Worm (Caenorhabditis elegans) whole organism, late embryonic: ENCODE results near the gene mrp-4.

Source experiments
- C08G9.2 ChIP-seq: sonication (generic microtip); optimal IDR thresholded peaks from 2 replicates; lab custom pipeline; 2016; ENCODE audit warnings: mild to moderate bottlenecking, missing genetic modification characterization, moderate library complexity, missing compliant biosample characterization
- C38D4.7 ChIP-seq: fragments of 200-800 bp; sonication (Bioruptor generic); optimal IDR thresholded peaks from 2 replicates; lab custom pipeline; 2018; ENCODE audit warnings: mild to moderate bottlenecking, missing genetic modification characterization, moderate library complexity, missing compliant biosample characterization
- K09A11.1 ChIP-seq: sonication (generic microtip); optimal IDR thresholded peaks from 2 replicates; lab custom pipeline; 2017; ENCODE audit warnings: antibody characterized with exemption, mild to moderate bottlenecking, missing genetic modification characterization, missing compliant biosample characterization; ENCODE audit not compliant: insufficient read depth
- T23F11.4 ChIP-seq: fragments of 200-800 bp; sonication (Bioruptor generic); optimal IDR thresholded peaks from 2 replicates; lab custom pipeline; 2018; ENCODE audit warnings: mild to moderate bottlenecking, missing genetic modification characterization, missing compliant biosample characterization
- Y22D7AL.16 ChIP-seq: sonication (generic microtip); optimal IDR thresholded peaks from 2 replicates; lab custom pipeline; 2016; ENCODE audit warnings: missing genetic modification characterization, missing compliant biosample characterization
- ahr-1 ChIP-seq: sonication (generic microtip); optimal IDR thresholded peaks from 2 replicates; lab custom pipeline; 2016; ENCODE audit warnings: missing genetic modification characterization, missing compliant biosample characterization
- ama-1 ChIP-seq: fragments of 150-350 bp; optimal IDR thresholded peaks from 2 replicates; lab custom pipeline; 2014
- ceh-14 ChIP-seq: sonication (generic microtip); optimal IDR thresholded peaks from 2 replicates; lab custom pipeline; 2016; ENCODE audit warnings: missing genotype, missing genetic modification characterization, missing compliant biosample characterization
- ceh-18 ChIP-seq: sonication (generic microtip); optimal IDR thresholded peaks from 2 replicates; lab custom pipeline; 2016; ENCODE audit warnings: missing genetic modification characterization, missing compliant biosample characterization
- ceh-2 ChIP-seq: sonication (generic microtip); optimal IDR thresholded peaks from 2 replicates; lab custom pipeline; 2016; ENCODE audit warnings: missing genotype, missing genetic modification characterization, missing compliant biosample characterization
- ceh-22 ChIP-seq: sonication (generic microtip); optimal IDR thresholded peaks from 2 replicates; lab custom pipeline; 2017; ENCODE audit warnings: missing biosample characterization, missing genetic modification characterization
- ceh-24 ChIP-seq: sonication (generic microtip); optimal IDR thresholded peaks from 2 replicates; lab custom pipeline; 2016; ENCODE audit warnings: mild to moderate bottlenecking, missing genetic modification characterization, missing compliant biosample characterization
- ceh-45 ChIP-seq: fragments of 200-800 bp; sonication (Bioruptor generic); IDR thresholded peaks from 2 replicates; pipeline ENCODE4 v1.3.6; 2022; ENCODE audit warnings: missing genetic modification reagents, missing genetic modification characterization, missing compliant biosample characterization
- ceh-6 ChIP-seq: fragments of 200-800 bp; sonication (Bioruptor generic); optimal IDR thresholded peaks from 2 replicates; lab custom pipeline; 2018; ENCODE audit warnings: mild to moderate bottlenecking, missing genetic modification characterization, missing compliant biosample characterization
- dve-1 ChIP-seq: sonication (generic microtip); optimal IDR thresholded peaks from 2 replicates; lab custom pipeline; 2017; ENCODE audit warnings: antibody characterized with exemption, mild to moderate bottlenecking, missing genetic modification characterization, missing compliant biosample characterization
- elt-2 ChIP-seq: sonication (generic microtip); optimal IDR thresholded peaks from 2 replicates; lab custom pipeline; 2016; ENCODE audit warnings: missing genetic modification reagents, missing genetic modification characterization, missing compliant biosample characterization
- elt-4 ChIP-seq: sonication (generic microtip); optimal IDR thresholded peaks from 2 replicates; lab custom pipeline; 2016; ENCODE audit warnings: missing genetic modification characterization, missing compliant biosample characterization
- ets-4 ChIP-seq: sonication (generic microtip); optimal IDR thresholded peaks from 2 replicates; lab custom pipeline; 2016; ENCODE audit warnings: missing genetic modification characterization, missing compliant biosample characterization
- eyg-1 ChIP-seq: sonication (generic microtip); optimal IDR thresholded peaks from 2 replicates; lab custom pipeline; 2016; ENCODE audit warnings: missing genotype, missing genetic modification characterization, missing compliant biosample characterization
- fkh-6 ChIP-seq: sonication (generic microtip); optimal IDR thresholded peaks from 2 replicates; lab custom pipeline; 2016; ENCODE audit warnings: missing genetic modification characterization, missing compliant biosample characterization
- gmeb-2 ChIP-seq: sonication (generic microtip); optimal IDR thresholded peaks from 2 replicates; lab custom pipeline; 2016; ENCODE audit warnings: missing genetic modification characterization, inconsistent platforms, missing compliant biosample characterization
- hlh-13 ChIP-seq: fragments of 200-800 bp; sonication (Bioruptor generic); optimal IDR thresholded peaks from 2 replicates; lab custom pipeline; 2018; ENCODE audit warnings: mild to moderate bottlenecking, missing genetic modification characterization, missing compliant biosample characterization
- hlh-15 ChIP-seq: sonication (generic microtip); optimal IDR thresholded peaks from 2 replicates; lab custom pipeline; 2016; ENCODE audit warnings: missing genetic modification characterization, missing compliant biosample characterization
- hlh-30 ChIP-seq: sonication (generic microtip); optimal IDR thresholded peaks from 2 replicates; lab custom pipeline; 2017; ENCODE audit warnings: antibody characterized with exemption, missing genetic modification characterization, missing compliant biosample characterization; ENCODE audit not compliant: insufficient read depth
- madf-2 ChIP-seq: sonication (generic microtip); optimal IDR thresholded peaks from 2 replicates; lab custom pipeline; 2017; ENCODE audit warnings: missing genetic modification characterization, missing compliant biosample characterization
- mec-3 ChIP-seq: sonication (generic microtip); optimal IDR thresholded peaks from 2 replicates; lab custom pipeline; 2016; ENCODE audit warnings: borderline replicate concordance, missing genetic modification characterization, missing compliant biosample characterization
- nhr-11 ChIP-seq: fragments of 150-350 bp; optimal IDR thresholded peaks from 2 replicates; lab custom pipeline; 2014; ENCODE audit warnings: missing biosample characterization, missing genetic modification characterization
- pat-9 ChIP-seq: fragments of 200-800 bp; sonication (Bioruptor generic); optimal IDR thresholded peaks from 2 replicates; lab custom pipeline; 2018; ENCODE audit warnings: mild to moderate bottlenecking, missing genetic modification characterization, moderate library complexity, missing compliant biosample characterization
- pax-1 ChIP-seq: fragments of 150-350 bp; optimal IDR thresholded peaks from 2 replicates; lab custom pipeline; 2014; ENCODE audit warnings: missing biosample characterization, missing genetic modification characterization
- pha-4 ChIP-seq: fragments of 150-350 bp; optimal IDR thresholded peaks from 2 replicates; lab custom pipeline; 2018; ENCODE audit warnings: missing biosample characterization, missing genetic modification reagents, missing genetic modification characterization
- pqm-1 ChIP-seq: sonication (generic microtip); optimal IDR thresholded peaks from 2 replicates; lab custom pipeline; 2016; ENCODE audit warnings: missing genetic modification characterization, missing compliant biosample characterization
- sdc-2 ChIP-seq: sonication (generic microtip); optimal IDR thresholded peaks from 2 replicates; lab custom pipeline; 2016; ENCODE audit warnings: missing genotype, missing genetic modification characterization, missing compliant biosample characterization
- sox-4 ChIP-seq: sonication (generic microtip); optimal IDR thresholded peaks from 2 replicates; lab custom pipeline; 2017; ENCODE audit warnings: mild to moderate bottlenecking, missing genetic modification characterization, inconsistent platforms, missing compliant biosample characterization
- syd-9 ChIP-seq: sonication (generic microtip); optimal IDR thresholded peaks from 2 replicates; lab custom pipeline; 2016; ENCODE audit warnings: mild to moderate bottlenecking, missing genetic modification characterization, moderate library complexity, missing compliant biosample characterization
- tbx-2 ChIP-seq: sonication (generic microtip); optimal IDR thresholded peaks from 2 replicates; lab custom pipeline; 2016; ENCODE audit warnings: missing genetic modification characterization, missing compliant biosample characterization
- tbx-7 ChIP-seq: sonication (generic microtip); optimal IDR thresholded peaks from 2 replicates; lab custom pipeline; 2016; ENCODE audit warnings: missing genotype, missing genetic modification characterization, missing compliant biosample characterization
- ttx-3 ChIP-seq: sonication (generic microtip); optimal IDR thresholded peaks from 2 replicates; lab custom pipeline; 2016; ENCODE audit warnings: missing genetic modification reagents, missing genetic modification characterization, missing compliant biosample characterization
- unc-3 ChIP-seq, 2 experiments: fragments of 200-800 bp in 1 of 2; sonication (Bioruptor generic) in 1 of 2; sonication (generic microtip) in 1 of 2; conservative IDR thresholded peaks in 1 of 2; optimal IDR thresholded peaks in 1 of 2; 2 replicates each; pipeline versions ENCODE4 v1.3.6 to Lab custom; 2016 to 2022; ENCODE audit warnings: missing compliant biosample characterization in 2 of 2, missing genetic modification characterization in 2 of 2, missing genetic modification reagents in 1 of 2

The mrp-4 gene

DNA sequence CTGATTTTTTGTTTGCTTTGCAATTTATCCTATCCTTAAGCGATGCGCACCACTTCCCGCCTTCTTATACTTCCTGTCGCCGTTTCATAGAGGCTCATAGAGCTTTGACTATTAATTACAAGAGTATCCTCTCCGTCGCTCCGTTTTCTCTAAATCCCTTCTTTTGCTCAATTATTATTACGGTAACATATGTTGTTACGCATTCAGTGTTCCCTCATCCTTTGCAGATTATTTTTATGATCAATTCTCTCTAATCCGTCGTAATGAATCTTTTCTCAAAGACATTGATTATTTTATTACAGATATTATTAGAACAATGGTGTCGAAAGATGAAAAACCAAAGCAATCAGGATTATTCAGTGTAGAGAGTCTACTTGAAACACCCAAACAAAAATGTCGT, 37.1 kb upstream of the mrp-4 start, which contains the start of gene vab-15:
vab-15 (plus strand) TSS at position 301 of the 400 bp plus-strand sequence.
- TF ChIP-seq pqm-1 (tag; lab: Kevin White, UChicago) = no peak
- TF ChIP-seq ahr-1 (tag; lab: Kevin White, UChicago) = no peak
- TF ChIP-seq ceh-22 (tag; lab: Kevin White, UChicago) = no peak
- no peak for TF ChIP-seq eyg-1 (tag; lab: Kevin White, UChicago)
- no peak for TF ChIP-seq ceh-24 (tag; lab: Kevin White, UChicago)
- no peak for TF ChIP-seq C08G9.2
- no peak for TF ChIP-seq nhr-11 (tag; lab: Kevin White, UChicago)
- TF ChIP-seq fkh-6 = no peak
- no peak for TF ChIP-seq sox-4 (tag; lab: Kevin White, UChicago)
- no peak for TF ChIP-seq C38D4.7 (GFP tag; lab: Kevin White, UChicago)
- no peak for TF ChIP-seq hlh-30 (tag; lab: Kevin White, UChicago)
- TF ChIP-seq mec-3 (tag; lab: Kevin White, UChicago) = no peak
- no peak for TF ChIP-seq sdc-2 (tag; lab: Kevin White, UChicago)
- TF ChIP-seq ceh-45 = no peak
- TF ChIP-seq pha-4 (tag; lab: Kevin White, UChicago) = no peak
- TF ChIP-seq pat-9 (tag; lab: Kevin White, UChicago) = no peak
- no peak for TF ChIP-seq dve-1 (tag; lab: Kevin White, UChicago)
- TF ChIP-seq tbx-7 (tag; lab: Kevin White, UChicago) = no peak
- no peak for TF ChIP-seq ets-4 (tag; lab: Kevin White, UChicago)
- no peak for TF ChIP-seq syd-9

DNA sequence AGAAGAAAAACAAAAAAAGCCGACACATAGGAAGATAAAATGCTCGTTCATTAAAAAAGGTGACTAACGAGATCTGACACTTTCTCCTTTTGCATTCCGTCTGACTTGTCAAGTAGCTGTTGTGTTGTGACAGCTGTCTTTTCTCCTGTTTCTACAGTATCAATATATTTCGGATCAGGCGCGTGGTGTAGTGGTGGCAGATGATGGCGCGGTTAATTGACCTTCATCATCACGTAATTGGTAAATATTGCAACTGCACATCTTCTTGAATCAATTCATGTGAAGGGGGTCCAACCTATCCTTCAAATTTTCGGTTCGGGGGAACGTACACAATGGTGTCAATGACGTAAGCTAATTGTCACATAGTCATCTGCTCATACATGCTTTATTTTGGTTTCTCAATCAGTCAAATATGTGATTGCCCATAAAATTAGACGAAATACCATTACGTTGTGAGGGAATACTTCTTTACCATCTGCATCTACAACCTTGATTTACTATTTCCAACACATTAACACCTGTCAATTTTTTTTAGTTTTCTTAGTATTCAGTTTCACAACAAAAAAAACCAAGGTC, 35.8 kb upstream of the mrp-4 start:
- TF ChIP-seq hlh-15 = no peak
- TF ChIP-seq ceh-14 (tag; lab: Kevin White, UChicago) = no peak
- TF ChIP-seq ceh-18 = no peak
- no peak for TF ChIP-seq pqm-1 (tag; lab: Kevin White, UChicago)
- TF ChIP-seq gmeb-2 (tag; lab: Kevin White, UChicago) = no peak
- no peak for TF ChIP-seq Y22D7AL.16
- TF ChIP-seq madf-2 (tag; lab: Kevin White, UChicago) = no peak
- TF ChIP-seq unc-3 (GFP tag; conservative IDR thresholded peaks at IDR 0.05; lab: Robert Waterston, UW) = no peak
- TF ChIP-seq unc-3 (tag; optimal IDR thresholded peaks at IDR 0.05; lab: Kevin White, UChicago) = no peak
- TF ChIP-seq ahr-1 (tag; lab: Kevin White, UChicago) = no peak
- TF ChIP-seq pax-1 (tag; lab: Kevin White, UChicago) = no peak
- TF ChIP-seq ceh-6 (GFP tag; lab: Kevin White, UChicago) = no peak
- no peak for TF ChIP-seq syd-9
- TF ChIP-seq elt-4 (tag; lab: Kevin White, UChicago) = no peak
- TF ChIP-seq K09A11.1 (tag; lab: Kevin White, UChicago) = no peak
- TF ChIP-seq T23F11.4 (GFP tag; lab: Kevin White, UChicago) = no peak

DNA sequence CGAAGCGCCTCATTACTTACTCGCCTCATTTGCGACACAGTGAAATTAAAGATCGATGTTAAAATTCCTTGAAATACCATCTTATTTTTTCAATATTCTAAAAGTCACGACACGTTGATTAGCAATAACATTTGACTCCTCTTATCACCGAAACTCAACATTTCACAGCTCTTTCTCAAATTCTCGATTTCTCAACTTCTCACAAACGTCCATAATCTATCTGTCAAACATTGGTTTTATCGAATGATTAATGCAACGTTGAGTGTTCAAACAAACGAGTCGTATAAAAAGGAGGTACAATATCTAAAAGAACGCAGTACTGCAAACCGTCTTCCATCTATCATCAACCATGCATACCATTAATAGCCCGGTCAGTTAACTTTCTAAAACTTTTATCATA, 33.8 kb upstream of the mrp-4 start, which contains the start of gene lec-8:
lec-8 (plus strand) TSS at position 314 of the 400 bp plus-strand sequence.
- TF ChIP-seq ttx-3 (tag; lab: Kevin White, UChicago) = no peak
- no peak for TF ChIP-seq dve-1 (tag; lab: Kevin White, UChicago)
- TF ChIP-seq ama-1 (lab: Kevin White, UChicago) = no peak
- TF ChIP-seq ceh-6 (GFP tag; lab: Kevin White, UChicago) = no peak
- TF ChIP-seq T23F11.4 (GFP tag; lab: Kevin White, UChicago) = no peak
- TF ChIP-seq eyg-1 (tag; lab: Kevin White, UChicago) = no peak
- TF ChIP-seq hlh-15 = no peak
- TF ChIP-seq hlh-13 = no peak
- TF ChIP-seq ceh-2 (tag; lab: Kevin White, UChicago) = no peak
- TF ChIP-seq ahr-1 (tag; lab: Kevin White, UChicago) = no peak
- no peak for TF ChIP-seq ceh-24 (tag; lab: Kevin White, UChicago)
- no peak for TF ChIP-seq tbx-7 (tag; lab: Kevin White, UChicago)
- TF ChIP-seq ceh-18 = no peak
- TF ChIP-seq syd-9 = no peak
- no peak for TF ChIP-seq tbx-2
- no peak for TF ChIP-seq elt-2
- TF ChIP-seq, all 69 proteins: peak for 0
